Fruit fly (Drosophila melanogaster) whole organism, embryonic: ENCODE data around the gene CG14125.

Source experiments
- Atf-2 ChIP-seq: fragments of 200-800 bp; sonication (Bioruptor generic); optimal IDR thresholded peaks from 2 replicates; lab custom pipeline; 2016; ENCODE audit warnings: missing biosample characterization, missing genetic modification characterization
- B-H2 ChIP-seq: fragments of 200-800 bp; sonication (Bioruptor generic); optimal IDR thresholded peaks from 2 replicates; lab custom pipeline; 2018; ENCODE audit warnings: missing biosample characterization, mild to moderate bottlenecking, missing genetic modification characterization
- Bteb2 ChIP-seq: fragments of 200-800 bp; sonication (Bioruptor generic); optimal IDR thresholded peaks from 2 replicates; lab custom pipeline; 2016; ENCODE audit warnings: missing biosample characterization, missing genetic modification characterization
- CG10321 ChIP-seq: fragments of 200-800 bp; sonication (Bioruptor generic); IDR thresholded peaks from 2 replicates; pipeline ENCODE4 v1.3.6; 2022; ENCODE audit warnings: missing biosample characterization, missing genetic modification characterization
- CG10543 ChIP-seq: fragments of 200-800 bp; sonication (Bioruptor generic); optimal IDR thresholded peaks from 3 replicates; lab custom pipeline; 2017; ENCODE audit warnings: missing biosample characterization, mild to moderate bottlenecking, missing genetic modification characterization, moderate library complexity
- CG11398 ChIP-seq: fragments of 200-800 bp; sonication (Bioruptor generic); optimal IDR thresholded peaks from 2 replicates; lab custom pipeline; 2016; ENCODE audit warnings: missing biosample characterization, missing genetic modification characterization
- CG11695 ChIP-seq: fragments of 200-800 bp; sonication (Bioruptor generic); IDR thresholded peaks from 3 replicates; pipeline ENCODE4 v1.3.6; 2022; ENCODE audit warnings: missing biosample characterization, missing genetic modification characterization
- CG11723 ChIP-seq: fragments of 200-800 bp; sonication (Bioruptor generic); optimal IDR thresholded peaks from 2 replicates; lab custom pipeline; 2017; ENCODE audit warnings: missing biosample characterization, mild to moderate bottlenecking, missing genetic modification characterization
- CG1233 ChIP-seq: fragments of 200-800 bp; sonication (Bioruptor generic); optimal IDR thresholded peaks from 4 replicates; lab custom pipeline; 2018; ENCODE audit warnings: missing biosample characterization, mild to moderate bottlenecking, missing genetic modification characterization
- CG12769 ChIP-seq: fragments of 200-800 bp; sonication (Bioruptor generic); optimal IDR thresholded peaks from 2 replicates; lab custom pipeline; 2019; ENCODE audit warnings: missing biosample characterization, mild to moderate bottlenecking, missing genetic modification characterization, moderate library complexity
- CG14441 ChIP-seq: fragments of 200-800 bp; sonication (Bioruptor generic); IDR thresholded peaks from 2 replicates; pipeline ENCODE4 v1.3.6; 2022; ENCODE audit warnings: missing biosample characterization, missing genetic modification characterization
- CG16813 ChIP-seq: fragments of 200-800 bp; sonication (Bioruptor generic); IDR thresholded peaks from 3 replicates; pipeline ENCODE4 v1.3.6; 2022; ENCODE audit warnings: missing biosample characterization, missing genetic modification characterization; ENCODE audit not compliant: partially characterized antibody
- CG17361 ChIP-seq: fragments of 200-800 bp; sonication (Bioruptor generic); IDR thresholded peaks from 3 replicates; pipeline ENCODE4 v1.3.6; 2022; ENCODE audit warnings: missing biosample characterization, missing genetic modification characterization
- CG17385 ChIP-seq: fragments of 200-800 bp; sonication (Bioruptor generic); optimal IDR thresholded peaks from 3 replicates; lab custom pipeline; 2018; ENCODE audit warnings: missing biosample characterization, mild to moderate bottlenecking, missing genetic modification characterization
- CG18599 ChIP-seq: fragments of 200-800 bp; sonication (Bioruptor generic); optimal IDR thresholded peaks from 3 replicates; lab custom pipeline; 2017; ENCODE audit warnings: missing biosample characterization, missing genetic modification characterization, mild to moderate bottlenecking, moderate library complexity, missing genetic modification reagents
- CG3065 ChIP-seq: fragments of 200-800 bp; sonication (Bioruptor generic); optimal IDR thresholded peaks from 2 replicates; lab custom pipeline; 2016; ENCODE audit warnings: missing biosample characterization, missing genetic modification characterization
- CG31365 ChIP-seq: fragments of 200-800 bp; sonication (Bioruptor generic); optimal IDR thresholded peaks from 2 replicates; lab custom pipeline; 2018; ENCODE audit warnings: missing biosample characterization, mild to moderate bottlenecking, missing genetic modification characterization
- CG4854 ChIP-seq: fragments of 200-800 bp; sonication (Bioruptor generic); optimal IDR thresholded peaks from 2 replicates; lab custom pipeline; 2016; ENCODE audit warnings: missing biosample characterization, missing genetic modification characterization, inconsistent platforms
- CG6654 ChIP-seq: fragments of 200-800 bp; sonication (Bioruptor generic); optimal IDR thresholded peaks from 2 replicates; lab custom pipeline; 2017; ENCODE audit warnings: missing biosample characterization, mild to moderate bottlenecking, missing genetic modification characterization
- CG6791 ChIP-seq: fragments of 200-800 bp; sonication (Bioruptor generic); IDR thresholded peaks from 3 replicates; pipeline ENCODE4 v1.3.6; 2022; ENCODE audit warnings: missing biosample characterization, missing genetic modification characterization; ENCODE audit not compliant: partially characterized antibody
- CG8765 ChIP-seq: fragments of 200-800 bp; sonication (Bioruptor generic); IDR thresholded peaks from 2 replicates; pipeline ENCODE4 v1.3.6; 2022; ENCODE audit warnings: missing biosample characterization, missing genetic modification characterization
- CrebB ChIP-seq: fragments of 200-800 bp; sonication (Bioruptor generic); optimal IDR thresholded peaks from 3 replicates; lab custom pipeline; 2018; ENCODE audit warnings: missing biosample characterization, mild to moderate bottlenecking, missing genetic modification characterization
- D ChIP-seq, 2 experiments: fragments of 200-800 bp in 1 of 2; fragments of >200 bp in 1 of 2; sonication (Bioruptor generic) in 1 of 2; optimal IDR thresholded peaks; 2 replicates in 1 of 2; 3 replicates in 1 of 2; lab custom pipeline; 2017; ENCODE audit warnings: mild to moderate bottlenecking in 1 of 2, missing biosample characterization in 1 of 2, missing genetic modification characterization in 1 of 2, missing genetic modification reagents in 1 of 2
- Doc3 ChIP-seq: fragments of 200-800 bp; sonication (Bioruptor generic); IDR thresholded peaks from 3 replicates; pipeline ENCODE4 v1.3.6; 2022; ENCODE audit warnings: missing biosample characterization, missing genetic modification characterization; ENCODE audit not compliant: partially characterized antibody
- Ets97D ChIP-seq: fragments of 200-800 bp; sonication (Bioruptor generic); optimal IDR thresholded peaks from 3 replicates; lab custom pipeline; 2016; ENCODE audit warnings: missing biosample characterization, missing genetic modification characterization
- Poxn ChIP-seq: fragments of 200-800 bp; sonication (Bioruptor generic); IDR thresholded peaks from 2 replicates; pipeline ENCODE4 v1.3.6; 2022; ENCODE audit warnings: missing biosample characterization, missing genetic modification characterization
- Ravus ChIP-seq: fragments of 200-800 bp; sonication (Bioruptor generic); IDR thresholded peaks from 2 replicates; pipeline ENCODE4 v1.3.6; 2022; ENCODE audit warnings: missing biosample characterization, missing genetic modification characterization
- abd-A ChIP-seq: fragments of 200-800 bp; sonication (Bioruptor generic); optimal IDR thresholded peaks from 3 replicates; lab custom pipeline; 2019; ENCODE audit warnings: missing biosample characterization, mild to moderate bottlenecking, missing genetic modification characterization, moderate library complexity
- bcd ChIP-seq: fragments of 200-800 bp; sonication (Bioruptor generic); optimal IDR thresholded peaks from 2 replicates; lab custom pipeline; 2017; ENCODE audit warnings: missing biosample characterization, mild to moderate bottlenecking, missing genetic modification characterization
- caup ChIP-seq: fragments of 200-800 bp; sonication (Bioruptor generic); optimal IDR thresholded peaks from 3 replicates; lab custom pipeline; 2017; ENCODE audit warnings: missing biosample characterization, mild to moderate bottlenecking, missing genetic modification characterization, moderate library complexity; ENCODE audit not compliant: severe bottlenecking
- crc ChIP-seq: fragments of 200-800 bp; sonication (Bioruptor generic); optimal IDR thresholded peaks from 2 replicates; lab custom pipeline; 2016; ENCODE audit warnings: missing biosample characterization, missing genetic modification characterization
- crp ChIP-seq, 2 experiments: fragments of 200-800 bp; sonication (Bioruptor generic); optimal IDR thresholded peaks; 2 replicates in 1 of 2; 3 replicates in 1 of 2; lab custom pipeline; 2017; ENCODE audit warnings: missing biosample characterization in 2 of 2, missing genetic modification characterization in 2 of 2, mild to moderate bottlenecking in 1 of 2, moderate library complexity in 1 of 2
- exex ChIP-seq: fragments of 200-800 bp; sonication (Bioruptor generic); optimal IDR thresholded peaks from 4 replicates; lab custom pipeline; 2018; ENCODE audit warnings: missing biosample characterization, mild to moderate bottlenecking, missing genetic modification characterization, moderate library complexity
- fd102C ChIP-seq: fragments of 200-800 bp; sonication (Bioruptor generic); optimal IDR thresholded peaks from 2 replicates; lab custom pipeline; 2018; ENCODE audit warnings: missing biosample characterization, mild to moderate bottlenecking, missing genetic modification characterization, moderate library complexity
- fru ChIP-seq: fragments of >200 bp; optimal IDR thresholded peaks from 2 replicates; lab custom pipeline; 2017
- gfzf ChIP-seq: fragments of 200-800 bp; sonication (Bioruptor generic); optimal IDR thresholded peaks from 2 replicates; lab custom pipeline; 2016; ENCODE audit warnings: missing biosample characterization, mild to moderate bottlenecking, missing genetic modification characterization, moderate library complexity
- grn ChIP-seq: fragments of 200-800 bp; sonication (Bioruptor generic); optimal IDR thresholded peaks from 3 replicates; lab custom pipeline; 2017; ENCODE audit warnings: missing biosample characterization, missing genetic modification characterization
- gsb ChIP-seq: fragments of 200-800 bp; sonication (Bioruptor generic); IDR thresholded peaks from 2 replicates; pipeline ENCODE4 v1.3.6; 2022; ENCODE audit warnings: missing biosample characterization, missing genetic modification characterization
- gt ChIP-seq: fragments of 200-800 bp; sonication (Bioruptor generic); IDR thresholded peaks from 2 replicates; pipeline ENCODE4 v1.3.6; 2022; ENCODE audit warnings: missing biosample characterization, missing genetic modification characterization
- jumu ChIP-seq: fragments of 200-800 bp; sonication (Bioruptor generic); optimal IDR thresholded peaks from 3 replicates; lab custom pipeline; 2016; ENCODE audit warnings: missing biosample characterization, missing genetic modification characterization
- kah ChIP-seq: fragments of 200-800 bp; sonication (Bioruptor generic); optimal IDR thresholded peaks from 2 replicates; lab custom pipeline; 2018; ENCODE audit warnings: missing biosample characterization, mild to moderate bottlenecking, missing genetic modification characterization
- lbe ChIP-seq: fragments of 200-800 bp; sonication (Bioruptor generic); optimal IDR thresholded peaks from 2 replicates; lab custom pipeline; 2016; ENCODE audit warnings: missing biosample characterization, mild to moderate bottlenecking, missing genetic modification characterization
- luna ChIP-seq: fragments of 200-800 bp; sonication (Bioruptor generic); optimal IDR thresholded peaks from 2 replicates; lab custom pipeline; 2016; ENCODE audit warnings: missing biosample characterization, missing genetic modification characterization
- org-1 ChIP-seq: fragments of 200-800 bp; sonication (Bioruptor generic); optimal IDR thresholded peaks from 2 replicates; lab custom pipeline; 2017; ENCODE audit warnings: missing biosample characterization, missing genetic modification characterization
- sisA ChIP-seq: fragments of 200-800 bp; sonication (Bioruptor generic); IDR thresholded peaks from 2 replicates; pipeline ENCODE4 v1.3.6; 2022; ENCODE audit warnings: missing biosample characterization, missing genetic modification characterization
- sob ChIP-seq: fragments of 200-800 bp; sonication (Bioruptor generic); IDR thresholded peaks from 2 replicates; pipeline ENCODE4 v1.3.6; 2022; ENCODE audit warnings: missing biosample characterization, missing genetic modification characterization
- ssp ChIP-seq: fragments of 200-800 bp; sonication (Bioruptor generic); IDR thresholded peaks from 2 replicates; pipeline ENCODE4 v1.3.6; 2022; ENCODE audit warnings: missing biosample characterization, missing genetic modification characterization
- stwl ChIP-seq: fragments of 200-800 bp; sonication (Bioruptor generic); optimal IDR thresholded peaks from 3 replicates; lab custom pipeline; 2018; ENCODE audit warnings: missing biosample characterization, mild to moderate bottlenecking, missing genetic modification characterization, moderate library complexity
- trem ChIP-seq: fragments of 200-800 bp; optimal IDR thresholded peaks from 3 replicates; lab custom pipeline; 2019; ENCODE audit warnings: missing biosample characterization, mild to moderate bottlenecking, missing genetic modification characterization, moderate library complexity
- zf30C ChIP-seq: fragments of 200-800 bp; sonication (Bioruptor generic); optimal IDR thresholded peaks from 3 replicates; lab custom pipeline; 2018; ENCODE audit warnings: missing biosample characterization, mild to moderate bottlenecking, missing genetic modification characterization

CG14125 gene

dm6 chr3L:11947357-11947756 lies 27.3 kb upstream of the CG14125 start, which contains the start of gene CG7252 (continued):
- no peak for TF ChIP-seq CG16813 (GFP tag; lab: Robert Waterston, UW)
- TF ChIP-seq lbe (GFP tag; lab: Kevin White, UChicago), result no peak
- no peak for TF ChIP-seq kah (GFP tag; lab: Kevin White, UChicago)
- TF ChIP-seq Doc3 (GFP tag; lab: Robert Waterston, UW), result no peak
- peak; percentile 19 for TF ChIP-seq CG18599
- no peak for TF ChIP-seq Poxn
- TF ChIP-seq caup (GFP tag; lab: Kevin White, UChicago), result no peak
- TF ChIP-seq abd-A (tag; lab: Kevin White, UChicago), result no peak
- no peak for TF ChIP-seq CG17361 (GFP tag; lab: Robert Waterston, UW)
- TF ChIP-seq exex (tag; lab: Kevin White, UChicago), result peak; percentile 96
- no peak for TF ChIP-seq CG3065 (GFP tag; lab: Kevin White, UChicago)
- peak; percentile 82 for TF ChIP-seq grn (GFP tag; lab: Kevin White, UChicago)
- TF ChIP-seq CG11695 (GFP tag; lab: Robert Waterston, UW), result no peak
- no peak for TF ChIP-seq trem (tag; lab: Kevin White, UChicago)
- TF ChIP-seq stwl (tag; lab: Kevin White, UChicago), result no peak
- TF ChIP-seq jumu, result no peak
- TF ChIP-seq CG6791 (GFP tag; lab: Robert Waterston, UW), result no peak
- TF ChIP-seq CG11398, result no peak
- TF ChIP-seq CG6654, result no peak
- TF ChIP-seq fru (lab: Kevin White, UChicago), result no peak
- no peak for TF ChIP-seq CG10543
- TF ChIP-seq gsb (GFP tag; lab: Robert Waterston, UW), result no peak
- TF ChIP-seq CG8765 (GFP tag; lab: Robert Waterston, UW), result no peak
- no peak for TF ChIP-seq org-1 (GFP tag; lab: Kevin White, UChicago)
- TF ChIP-seq, all 482 proteins: peak for 6

- TF ChIP-seq crp (GFP tag; optimal IDR thresholded peaks at IDR 0.05; lab: Kevin White, UChicago), result no peak
- no peak for TF ChIP-seq CG6654
- no peak for TF ChIP-seq Ets97D (GFP tag; lab: Kevin White, UChicago)
- no peak for TF ChIP-seq gfzf (GFP tag; lab: Kevin White, UChicago)
- no peak for TF ChIP-seq CG11723
- no peak for TF ChIP-seq sob
- no peak for TF ChIP-seq fd102C (GFP tag; lab: Kevin White, UChicago)
- TF ChIP-seq gt (GFP tag; lab: Robert Waterston, UW), result no peak
- TF ChIP-seq CG10321 (GFP tag; lab: Robert Waterston, UW), result no peak
- no peak for TF ChIP-seq CG12769 (tag; lab: Kevin White, UChicago)
- no peak for TF ChIP-seq CG14441 (GFP tag; lab: Robert Waterston, UW)
- no peak for TF ChIP-seq trem (tag; lab: Kevin White, UChicago)
- TF ChIP-seq sisA, result no peak
- TF ChIP-seq Atf-2, result no peak
Observed at dm6 chr3L:11949539-11949938, 25.2 kb upstream of the CG14125 start, which contains the start of gene CG17826. TSS of gene CG17826 (plus strand) at chr3L:11949839.

- TF ChIP-seq Ravus (GFP tag; lab: Robert Waterston, UW), result no peak
- no peak for TF ChIP-seq CG31365 (tag; lab: Kevin White, UChicago)
- no peak for TF ChIP-seq crc (GFP tag; lab: Kevin White, UChicago)
- no peak for TF ChIP-seq luna (GFP tag; lab: Kevin White, UChicago)
- TF ChIP-seq CG1233, result no peak
- TF ChIP-seq Bteb2 (GFP tag; lab: Kevin White, UChicago), result no peak
- TF ChIP-seq CG4854 (GFP tag; lab: Kevin White, UChicago), result no peak
- TF ChIP-seq abd-A (tag; lab: Kevin White, UChicago), result no peak
- no peak for TF ChIP-seq bcd (GFP tag; lab: Kevin White, UChicago)
- TF ChIP-seq Poxn, result no peak
- no peak for TF ChIP-seq ssp (GFP tag; lab: Robert Waterston, UW)
- no peak for TF ChIP-seq CrebB (tag; lab: Kevin White, UChicago)
- no peak for TF ChIP-seq D (optimal IDR thresholded peaks at IDR 0.05; lab: Kevin White, UChicago)
- no peak for TF ChIP-seq D (GFP tag; optimal IDR thresholded peaks at IDR 0.05; lab: Kevin White, UChicago)
- TF ChIP-seq CG17385, result no peak
- TF ChIP-seq B-H2 (GFP tag; lab: Kevin White, UChicago), result no peak
- TF ChIP-seq zf30C (GFP tag; lab: Kevin White, UChicago), result no peak
Observed at dm6 chr3L:11953217-11953616, 21.5 kb upstream of the CG14125 start, which contains the start of gene obst-G. TSS of gene obst-G (minus strand) at chr3L:11953317.
